Worm (Caenorhabditis elegans): ENCODE measurements around the gene sftd-3.

Gene sftd-3

DNA sequence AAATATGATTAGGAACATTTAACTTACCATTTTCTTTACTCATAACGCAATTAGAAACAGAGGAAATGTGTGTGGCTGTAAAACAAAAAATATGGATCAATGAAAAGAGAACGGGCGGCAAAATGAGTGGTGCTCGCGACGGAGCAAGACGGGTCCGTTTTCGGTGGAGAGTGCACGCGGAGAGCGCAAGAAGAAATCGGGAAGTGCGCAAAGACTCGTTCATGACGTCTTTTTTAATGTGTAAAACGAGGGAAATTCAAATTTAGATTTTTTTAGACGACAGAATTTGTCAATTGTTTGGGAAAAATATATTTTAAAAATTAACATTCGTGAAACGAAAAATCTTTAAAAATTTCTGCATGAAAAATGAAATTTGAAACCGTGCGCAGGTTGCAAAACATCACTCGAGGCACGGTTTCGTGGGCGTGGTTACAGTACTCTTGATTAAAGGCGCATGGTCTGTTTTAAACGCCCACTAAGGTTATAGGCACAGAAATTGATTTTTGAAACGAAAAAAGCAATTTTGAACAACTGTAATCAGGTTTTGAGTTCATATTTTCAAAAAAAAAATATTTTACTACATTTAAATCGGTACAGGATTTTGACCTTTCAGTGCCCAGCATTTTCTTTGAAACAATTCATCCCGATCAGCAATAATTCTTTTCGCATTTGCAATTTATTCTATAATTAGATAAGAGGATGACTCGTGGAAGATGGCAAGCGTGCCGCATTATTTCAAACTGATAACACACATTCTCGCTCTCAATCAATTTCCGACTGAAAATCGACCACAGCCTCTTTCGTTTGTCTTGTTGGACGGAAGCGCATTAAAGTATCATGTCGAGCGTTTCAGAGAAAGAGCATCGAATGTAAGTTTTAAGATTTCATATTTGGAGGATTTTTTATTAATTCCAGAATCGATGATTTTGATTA, 5.6 kb upstream of the sftd-3 start, which contains the start of the genes szy-20 and C18E9.5 (continued):
- TF ChIP-seq ceh-58 (GFP tag; IDR thresholded peaks at IDR 0.05) (no peak), let-526 (GFP tag; IDR thresholded peaks at IDR 0.05) (no peak), F10E7.11 (tag; optimal IDR thresholded peaks at IDR 0.05) (no peak), Y53F4B.3 (GFP tag; IDR thresholded peaks at IDR 0.05) (no peak), xnd-1 (tag; optimal IDR thresholded peaks at IDR 0.05) (peak; percentile 84), pbrm-1 (GFP tag; IDR thresholded peaks at IDR 0.05) (0 out of 2 replicates have a peak, but pooled peaks have one; percentile 53), die-1 (tag; optimal IDR thresholded peaks at IDR 0.05) (no peak), lag-1 (GFP tag; IDR thresholded peaks at IDR 0.05) (no peak), rpc-1 (optimal IDR thresholded peaks at IDR 0.05) (no peak), rpc-1 (tag; optimal IDR thresholded peaks at IDR 0.05) (no peak), madf-8 (GFP tag; conservative IDR thresholded peaks at IDR 0.05) (peak; percentile 88), hmg-20 (GFP tag; IDR thresholded peaks at IDR 0.05) (peak; percentile 43; the same call in 1 of the 2 replicates), lin-35 (GFP tag; optimal IDR thresholded peaks at IDR 0.05) (peak; percentile 28 to 96 (median 73)), hrde-1 (tag; optimal IDR thresholded peaks at IDR 0.05; ENCODE audit: borderline replicate concordance) (no peak), B0336.3 (GFP tag; IDR thresholded peaks at IDR 0.05) (0 out of 2 replicates have a peak, but pooled peaks have one; percentile 38), nhr-179 (tag; optimal IDR thresholded peaks at IDR 0.05) (no peak), F52B5.7 (tag; optimal IDR thresholded peaks at IDR 0.05) (no peak), repo-1 (tag; optimal IDR thresholded peaks at IDR 0.05) (peak; percentile 23), ceh-40 (GFP tag; IDR thresholded peaks at IDR 0.05) (no peak), nfyb-1 (GFP tag; IDR thresholded peaks at IDR 0.05) (0 out of 2 replicates have a peak, but pooled peaks have one; percentile 49), snpc-4 (GFP tag; optimal IDR thresholded peaks at IDR 0.05) (no peak), snpc-4 (tag; optimal IDR thresholded peaks at IDR 0.05) (peak in 1 of 4 experiments; percentile 35), hmg-1.2 (GFP tag; IDR thresholded peaks at IDR 0.05) (peak; percentile 47), ceh-100 (GFP tag; IDR thresholded peaks at IDR 0.05) (peak; percentile 51), T26A5.8 (tag; optimal IDR thresholded peaks at IDR 0.05) (no peak), aptf-3 (GFP tag; IDR thresholded peaks at IDR 0.05) (no peak), F22D6.2 (tag; optimal IDR thresholded peaks at IDR 0.05) (no peak), ztf-28 (GFP tag; IDR thresholded peaks at IDR 0.05) (peak; percentile 33; the same call in 1 of the 2 replicates), mxl-1 (tag; optimal IDR thresholded peaks at IDR 0.05) (no peak), F57A8.1 (GFP tag; optimal IDR thresholded peaks at IDR 0.05) (no peak), madf-6 (GFP tag; IDR thresholded peaks at IDR 0.05) (peak; percentile 94), nhr-80 (tag; optimal IDR thresholded peaks at IDR 0.05) (peak; percentile 72), lir-1 (GFP tag; conservative IDR thresholded peaks at IDR 0.05) (no peak; the same call in 1 of the 2 replicates), D2030.7 (GFP tag; IDR thresholded peaks at IDR 0.05) (peak; percentile 73), egl-44 (GFP tag; IDR thresholded peaks at IDR 0.05) (no peak)

DNA sequence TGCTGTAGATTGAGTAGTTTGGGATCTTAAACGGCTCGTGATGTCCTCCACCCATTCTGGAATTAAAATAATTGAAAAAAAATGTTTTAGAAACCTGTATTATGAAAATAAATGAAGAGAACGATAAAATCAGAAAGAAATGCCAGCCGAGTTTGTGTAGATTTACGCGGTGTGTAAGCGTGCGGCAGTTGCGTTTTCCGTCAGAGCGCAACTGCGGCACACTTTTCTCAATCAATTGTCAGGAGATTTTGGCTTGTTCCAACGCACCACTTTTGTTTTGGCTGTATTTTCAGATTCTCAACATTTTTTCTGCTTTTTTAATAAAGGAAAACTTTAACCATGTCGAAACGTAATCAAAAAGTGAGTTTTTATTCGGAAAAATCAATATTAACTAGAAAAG, 886 bp upstream of the sftd-3 start, which contains the start of the genes ndub-3 and C18E9.2:
Gene ndub-3 (minus strand): TSS at position 56 of the 400 bp plus-strand sequence.
Gene C18E9.2 (plus strand): TSS at position 172 of the 400 bp plus-strand sequence.
- TF ChIP-seq athp-1 (tag; optimal IDR thresholded peaks at IDR 0.05) (no peak), D2030.7 (GFP tag; IDR thresholded peaks at IDR 0.05) (no peak), let-607 (tag; optimal IDR thresholded peaks at IDR 0.05) (peak; percentile 86 to 93), nhr-80 (tag; optimal IDR thresholded peaks at IDR 0.05) (peak; percentile 29), dox-1 (GFP tag; IDR thresholded peaks at IDR 0.05) (peak; percentile 52; the same call in 1 of the 2 replicates), lin-40 (tag; optimal IDR thresholded peaks at IDR 0.05) (no peak), hlh-26 (GFP tag; conservative IDR thresholded peaks at IDR 0.05) (no peak), lag-1 (GFP tag; IDR thresholded peaks at IDR 0.05) (no peak), cebp-1 (GFP tag; IDR thresholded peaks at IDR 0.05) (no peak), cebp-1 (tag; optimal IDR thresholded peaks at IDR 0.05) (peak; percentile 37), egl-18 (GFP tag; IDR thresholded peaks at IDR 0.05) (no peak), C06A6.2 (GFP tag; conservative IDR thresholded peaks at IDR 0.05) (no peak), mes-4 (tag; optimal IDR thresholded peaks at IDR 0.05) (no peak), attf-5 (GFP tag; optimal IDR thresholded peaks at IDR 0.05) (peak; percentile 58), ceh-91 (GFP tag; IDR thresholded peaks at IDR 0.05) (no peak), Y53G8AR.9 (GFP tag; conservative IDR thresholded peaks at IDR 0.05) (no peak), hmg-20 (GFP tag; IDR thresholded peaks at IDR 0.05) (no peak), atf-7 (tag; optimal IDR thresholded peaks at IDR 0.05) (no peak)
